Worm (Caenorhabditis elegans) whole organism, young adult: ENCODE measurements around the gene lido-8.

Experiments used
- B0035.1 ChIP-seq: sonication (generic microtip); optimal IDR thresholded peaks from 2 replicates; lab custom pipeline; 2016; ENCODE audit warnings: missing genetic modification characterization, mild to moderate bottlenecking, missing compliant biosample characterization, missing genotype, missing genetic modification reagents
- B0261.1 ChIP-seq: sonication (generic microtip); optimal IDR thresholded peaks from 2 replicates; lab custom pipeline; 2016; ENCODE audit warnings: mild to moderate bottlenecking, missing genetic modification characterization, moderate library complexity, missing compliant biosample characterization
- B0336.3 ChIP-seq: fragments of 200-800 bp; sonication (Bioruptor generic); IDR thresholded peaks from 2 replicates; pipeline ENCODE4 v1.3.6; 2022; ENCODE audit warnings: missing genetic modification characterization, missing compliant biosample characterization
- C06A6.2 ChIP-seq: fragments of 200-800 bp; sonication (Bioruptor generic); conservative IDR thresholded peaks from 2 replicates; pipeline ENCODE4 v1.3.6; 2022; ENCODE audit warnings: missing genetic modification characterization, missing compliant biosample characterization
- F23B12.7 ChIP-seq: sonication (generic microtip); optimal IDR thresholded peaks from 2 replicates; lab custom pipeline; 2017; ENCODE audit warnings: missing genetic modification characterization, mild to moderate bottlenecking, missing compliant biosample characterization, antibody characterized with exemption, moderate library complexity; ENCODE audit not compliant: insufficient read depth
- F57A8.1 ChIP-seq: fragments of 200-800 bp; sonication (Bioruptor generic); optimal IDR thresholded peaks from 2 replicates; lab custom pipeline; 2018; ENCODE audit warnings: mild to moderate bottlenecking, missing genetic modification characterization, moderate library complexity, missing compliant biosample characterization
- K12H6.12 ChIP-seq: fragments of 200-800 bp; sonication (Bioruptor generic); optimal IDR thresholded peaks from 2 replicates; lab custom pipeline; 2018; ENCODE audit warnings: mild to moderate bottlenecking, missing genetic modification characterization, missing compliant biosample characterization
- Y67H2A.10 ChIP-seq: fragments of 200-800 bp; sonication (Bioruptor generic); conservative IDR thresholded peaks from 2 replicates; pipeline ENCODE4 v1.3.6; 2022; ENCODE audit warnings: missing genetic modification reagents, missing genetic modification characterization, missing compliant biosample characterization
- Y95B8A.8 ChIP-seq: fragments of 200-800 bp; sonication (Bioruptor generic); IDR thresholded peaks from 2 replicates; pipeline ENCODE4 v1.3.6; 2022; ENCODE audit warnings: missing genetic modification reagents, missing genetic modification characterization, missing compliant biosample characterization
- atf-7 ChIP-seq: sonication (generic microtip); optimal IDR thresholded peaks from 2 replicates; lab custom pipeline; 2017; ENCODE audit warnings: mild to moderate bottlenecking, missing genetic modification characterization, missing compliant biosample characterization
- attf-5 ChIP-seq: fragments of 200-800 bp; sonication (Bioruptor generic); optimal IDR thresholded peaks from 2 replicates; lab custom pipeline; 2018; ENCODE audit warnings: mild to moderate bottlenecking, missing genetic modification characterization, missing compliant biosample characterization
- attf-6 ChIP-seq: fragments of 200-800 bp; sonication (Bioruptor generic); IDR thresholded peaks from 2 replicates; pipeline ENCODE4 v1.3.6; 2022; ENCODE audit warnings: missing genetic modification reagents, missing genetic modification characterization, missing compliant biosample characterization
- cebp-1 ChIP-seq, 2 experiments: fragments of 200-800 bp in 1 of 2; sonication (Bioruptor generic) in 1 of 2; sonication (generic microtip) in 1 of 2; IDR thresholded peaks in 1 of 2; optimal IDR thresholded peaks in 1 of 2; 2 replicates each; pipeline versions ENCODE4 v1.3.6 to Lab custom; 2017 to 2022; ENCODE audit warnings: missing compliant biosample characterization in 2 of 2, missing genetic modification characterization in 2 of 2, mild to moderate bottlenecking in 1 of 2, missing genetic modification reagents in 1 of 2, moderate library complexity in 1 of 2
- cebp-2 ChIP-seq: fragments of 200-800 bp; sonication (Bioruptor generic); IDR thresholded peaks from 2 replicates; pipeline ENCODE4 v1.3.6; 2022; ENCODE audit warnings: missing genetic modification characterization, missing compliant biosample characterization
- ceh-58 ChIP-seq: fragments of 200-800 bp; sonication (Bioruptor generic); IDR thresholded peaks from 2 replicates; pipeline ENCODE4 v1.3.6; 2022; ENCODE audit warnings: missing genetic modification characterization, missing compliant biosample characterization
- ceh-91 ChIP-seq: fragments of 200-800 bp; sonication (Bioruptor generic); IDR thresholded peaks from 2 replicates; pipeline ENCODE4 v1.3.6; 2022; ENCODE audit warnings: missing genetic modification reagents, missing genetic modification characterization, missing compliant biosample characterization
- chd-7 ChIP-seq: sonication (generic microtip); optimal IDR thresholded peaks from 2 replicates; lab custom pipeline; 2016; ENCODE audit warnings: mild to moderate bottlenecking, missing genetic modification characterization, moderate library complexity, missing compliant biosample characterization
- dox-1 ChIP-seq: fragments of 200-800 bp; sonication (Bioruptor generic); IDR thresholded peaks from 2 replicates; pipeline ENCODE4 v1.3.6; 2022; ENCODE audit warnings: missing genetic modification reagents, missing genetic modification characterization, missing compliant biosample characterization
- efl-1 ChIP-seq: fragments of 150-350 bp; optimal IDR thresholded peaks from 2 replicates; lab custom pipeline; 2014; ENCODE audit warnings: missing biosample characterization, missing genetic modification reagents, missing genetic modification characterization
- egrh-3 ChIP-seq: fragments of 200-800 bp; sonication (Bioruptor generic); IDR thresholded peaks from 2 replicates; pipeline ENCODE4 v1.3.6; 2022; ENCODE audit warnings: missing genetic modification reagents, missing genetic modification characterization, missing compliant biosample characterization
- ets-4 ChIP-seq: fragments of 200-800 bp; sonication (Bioruptor generic); optimal IDR thresholded peaks from 2 replicates; lab custom pipeline; 2018; ENCODE audit warnings: mild to moderate bottlenecking, missing genetic modification characterization, missing compliant biosample characterization
- hmg-1.2 ChIP-seq: fragments of 200-800 bp; sonication (Bioruptor generic); IDR thresholded peaks from 2 replicates; pipeline ENCODE4 v1.3.6; 2022; ENCODE audit warnings: missing genetic modification reagents, missing genetic modification characterization, missing compliant biosample characterization
- hrde-1 ChIP-seq: sonication (generic microtip); optimal IDR thresholded peaks from 2 replicates; lab custom pipeline; 2016; ENCODE audit warnings: missing genetic modification characterization, mild to moderate bottlenecking, missing compliant biosample characterization, moderate library complexity, missing genotype, missing genetic modification reagents, borderline replicate concordance
- let-607 ChIP-seq, 2 experiments: fragments of 200-800 bp in 1 of 2; sonication (Bioruptor generic) in 1 of 2; sonication (generic microtip) in 1 of 2; optimal IDR thresholded peaks; 2 replicates each; lab custom pipeline; 2016 to 2018; ENCODE audit warnings: mild to moderate bottlenecking in 2 of 2, missing compliant biosample characterization in 2 of 2, missing genetic modification characterization in 2 of 2, moderate library complexity in 2 of 2, missing genotype in 1 of 2
- madf-3 ChIP-seq: fragments of 200-800 bp; sonication (Bioruptor generic); IDR thresholded peaks from 2 replicates; pipeline ENCODE4 v1.3.6; 2022; ENCODE audit warnings: missing genetic modification reagents, missing genetic modification characterization, missing compliant biosample characterization
- madf-6 ChIP-seq: fragments of 200-800 bp; sonication (Bioruptor generic); IDR thresholded peaks from 2 replicates; pipeline ENCODE4 v1.3.6; 2022; ENCODE audit warnings: missing genetic modification reagents, missing genetic modification characterization, missing compliant biosample characterization
- madf-8 ChIP-seq: fragments of 200-800 bp; sonication (Bioruptor generic); conservative IDR thresholded peaks from 2 replicates; pipeline ENCODE4 v1.3.6; 2022; ENCODE audit warnings: missing genetic modification reagents, missing genetic modification characterization, missing compliant biosample characterization
- mcd-1 ChIP-seq: fragments of 200-800 bp; sonication (Bioruptor generic); IDR thresholded peaks from 2 replicates; pipeline ENCODE4 v1.3.6; 2022; ENCODE audit warnings: missing genetic modification reagents, missing genetic modification characterization, missing compliant biosample characterization
- mes-4 ChIP-seq: sonication (generic microtip); optimal IDR thresholded peaks from 2 replicates; lab custom pipeline; 2016; ENCODE audit warnings: missing genotype, missing genetic modification characterization, missing compliant biosample characterization
- nfyb-1 ChIP-seq: fragments of 200-800 bp; sonication (Bioruptor generic); IDR thresholded peaks from 2 replicates; pipeline ENCODE4 v1.3.6; 2022; ENCODE audit warnings: missing genetic modification reagents, missing genetic modification characterization, missing compliant biosample characterization
- nhr-80 ChIP-seq: sonication (generic microtip); optimal IDR thresholded peaks from 2 replicates; lab custom pipeline; 2016; ENCODE audit warnings: missing genetic modification characterization, missing compliant biosample characterization
- rec-8 ChIP-seq, 2 experiments: sonication (generic microtip); optimal IDR thresholded peaks; 2 replicates each; lab custom pipeline; 2016; ENCODE audit warnings: mild to moderate bottlenecking in 2 of 2, missing genetic modification characterization in 2 of 2, missing genetic modification reagents in 2 of 2, missing genotype in 2 of 2, missing biosample characterization in 1 of 2, missing compliant biosample characterization in 1 of 2, moderate library complexity in 1 of 2
- repo-1 ChIP-seq: sonication (generic microtip); optimal IDR thresholded peaks from 2 replicates; lab custom pipeline; 2017; ENCODE audit warnings: mild to moderate bottlenecking, missing genetic modification characterization, missing compliant biosample characterization
- snpc-1.3 ChIP-seq: sonication (generic microtip); optimal IDR thresholded peaks from 2 replicates; lab custom pipeline; 2017; ENCODE audit warnings: missing genetic modification characterization, mild to moderate bottlenecking, missing compliant biosample characterization, antibody characterized with exemption, moderate library complexity, missing genotype, missing genetic modification reagents; ENCODE audit not compliant: insufficient read depth
- somi-1 ChIP-seq: fragments of 200-800 bp; sonication (Bioruptor generic); optimal IDR thresholded peaks from 2 replicates; lab custom pipeline; 2018; ENCODE audit warnings: mild to moderate bottlenecking, missing genetic modification characterization, missing compliant biosample characterization
- tlf-1 ChIP-seq: fragments of 200-800 bp; sonication (Bioruptor generic); optimal IDR thresholded peaks from 2 replicates; lab custom pipeline; 2018; ENCODE audit warnings: mild to moderate bottlenecking, missing genetic modification characterization, missing compliant biosample characterization
- unc-130 ChIP-seq: sonication (generic microtip); optimal IDR thresholded peaks from 2 replicates; lab custom pipeline; 2016; ENCODE audit warnings: missing genetic modification reagents, missing genetic modification characterization, missing compliant biosample characterization
- zfh-2 ChIP-seq: fragments of 200-800 bp; sonication (Bioruptor generic); conservative IDR thresholded peaks from 2 replicates; pipeline ENCODE4 v1.3.6; 2022; ENCODE audit warnings: missing genetic modification reagents, missing genetic modification characterization, missing compliant biosample characterization
- ztf-26 ChIP-seq: sonication (generic microtip); optimal IDR thresholded peaks from 2 replicates; lab custom pipeline; 2017; ENCODE audit warnings: missing genetic modification characterization, missing compliant biosample characterization
- ztf-3 ChIP-seq: fragments of 200-800 bp; sonication (Bioruptor generic); optimal IDR thresholded peaks from 2 replicates; lab custom pipeline; 2018; ENCODE audit warnings: mild to moderate bottlenecking, missing genetic modification characterization, missing compliant biosample characterization
- ztf-6 ChIP-seq: fragments of 200-800 bp; sonication (Bioruptor generic); IDR thresholded peaks from 2 replicates; pipeline ENCODE4 v1.3.6; 2022; ENCODE audit warnings: missing genetic modification reagents, missing genetic modification characterization, missing compliant biosample characterization

lido-8 gene

ce11 chrII:2973940-2974402 lies 22.9 kb upstream of the lido-8 start (continued):
- no peak for TF ChIP-seq rec-8 (tag; optimal IDR thresholded peaks at IDR 0.05; lab: Kevin White, UChicago)
- peak; percentile 91 for TF ChIP-seq repo-1
- peak; percentile 100 for TF ChIP-seq zfh-2 (GFP tag; lab: Robert Waterston, UW)
- TF ChIP-seq cebp-1 (GFP tag; IDR thresholded peaks at IDR 0.05; lab: Robert Waterston, UW), result peak; percentile 64; the same call in 1 of the 2 replicates
- TF ChIP-seq cebp-1 (tag; optimal IDR thresholded peaks at IDR 0.05; lab: Kevin White, UChicago), result peak; percentile 92
- peak; percentile 49; the same call in 1 of the 2 replicates for TF ChIP-seq attf-6 (GFP tag; lab: Robert Waterston, UW)
- peak; percentile 59; the same call in 1 of the 2 replicates for TF ChIP-seq Y67H2A.10
- TF ChIP-seq efl-1, result no peak
- no peak for TF ChIP-seq B0035.1 (tag; lab: Kevin White, UChicago)
- no peak for TF ChIP-seq F23B12.7
- peak; percentile 96 for TF ChIP-seq somi-1 (GFP tag; lab: Kevin White, UChicago)
- TF ChIP-seq C06A6.2 (GFP tag; lab: Robert Waterston, UW), result peak; percentile 95
- TF ChIP-seq B0261.1, result peak; percentile 24

ce11 chrII:2975561-2976230 lies 21.1 kb upstream of the lido-8 start:
- no peak for TF ChIP-seq F23B12.7
- no peak for TF ChIP-seq ztf-6 (GFP tag; lab: Robert Waterston, UW)
- TF ChIP-seq hrde-1 (tag; lab: Kevin White, UChicago), result no peak
- no peak for TF ChIP-seq cebp-2 (GFP tag; lab: Robert Waterston, UW)
- TF ChIP-seq tlf-1 (GFP tag; lab: Kevin White, UChicago), result no peak
- TF ChIP-seq atf-7 (tag; lab: Kevin White, UChicago), result peak; percentile 87
- TF ChIP-seq repo-1, result no peak
- TF ChIP-seq dox-1 (GFP tag; lab: Robert Waterston, UW), result 0 out of 2 replicates have a peak, but pooled peaks have one; percentile 16
- TF ChIP-seq unc-130 (GFP tag; lab: Kevin White, UChicago), result no peak
- TF ChIP-seq madf-6 (GFP tag; lab: Robert Waterston, UW), result no peak
- TF ChIP-seq ztf-26, result no peak
- TF ChIP-seq mes-4, result no peak
- TF ChIP-seq ceh-91, result no peak
- no peak for TF ChIP-seq attf-6 (GFP tag; lab: Robert Waterston, UW)
- peak; percentile 55 for TF ChIP-seq nhr-80 (tag; lab: Kevin White, UChicago)
- TF ChIP-seq madf-3 (GFP tag; lab: Robert Waterston, UW), result no peak
- TF ChIP-seq F57A8.1 (GFP tag; lab: Kevin White, UChicago), result no peak
- TF ChIP-seq B0261.1, result no peak
- no peak for TF ChIP-seq madf-8 (GFP tag; lab: Robert Waterston, UW)

- TF ChIP-seq K12H6.12 (peak; percentile 20), egrh-3 (GFP tag; lab: Robert Waterston, UW) (no peak), ceh-58 (GFP tag; lab: Robert Waterston, UW) (no peak), ets-4 (no peak), let-607 (tag; optimal IDR thresholded peaks at IDR 0.05; lab: Kevin White, UChicago) (no peak), efl-1 (no peak), B0336.3 (GFP tag; lab: Robert Waterston, UW) (peak; percentile 31; the same call in 1 of the 2 replicates), chd-7 (peak; percentile 18), ztf-3 (GFP tag; lab: Kevin White, UChicago) (no peak), attf-5 (GFP tag; lab: Kevin White, UChicago) (peak; percentile 6), atf-7 (tag; lab: Kevin White, UChicago) (peak; percentile 16), cebp-1 (GFP tag; IDR thresholded peaks at IDR 0.05; lab: Robert Waterston, UW) (no peak), cebp-1 (tag; optimal IDR thresholded peaks at IDR 0.05; lab: Kevin White, UChicago) (peak; percentile 69), madf-3 (GFP tag; lab: Robert Waterston, UW) (no peak), zfh-2 (GFP tag; lab: Robert Waterston, UW) (peak; percentile 76), madf-8 (GFP tag; lab: Robert Waterston, UW) (0 out of 2 replicates have a peak, but pooled peaks have one; percentile 15), snpc-1.3 (no peak), hmg-1.2 (GFP tag; lab: Robert Waterston, UW) (0 out of 2 replicates have a peak, but pooled peaks have one; percentile 21), nfyb-1 (GFP tag; lab: Robert Waterston, UW) (peak; percentile 56; the same call in 1 of the 2 replicates), Y95B8A.8 (GFP tag; lab: Robert Waterston, UW) (no peak), mcd-1 (peak; percentile 42)
These were observed 20.2 kb upstream of the lido-8 start, which contains the start of gene nhr-88 for ce11 chrII:2976597-2976996. Gene nhr-88, plus strand, starts transcription at chrII:2976639.
